ENCODE assay signal across 4 fruit fly cellular contexts in genomic region chrX:10786443-10787097, dm6.
A peak's percentile ranks its signal among the peaks of the same experiment; 100 is the strongest.
TF ChIP-seq lines count a peak whose summit lies in the region.

Gene Ant2, minus strand, starts transcription at chrX:10786907.
Gene sesB, minus strand, starts transcription at chrX:10786958.

- TF ChIP-seq CTCF in whole organism, embryonic (GFP tag; optimal IDR thresholded peaks at IDR 0.05; lab: Kevin White, UChicago), result no peak

TF ChIP-seq in whole organism, adult, 20 proteins besides CTCF, POLR2A, EP300 and RAD21:
- TF ChIP-seq CG11617 (GFP tag; optimal IDR thresholded peaks at IDR 0.05; lab: Kevin White, UChicago), result peak; percentile 9
- TF ChIP-seq CG7101 (tag; optimal IDR thresholded peaks at IDR 0.05; lab: Kevin White, UChicago), result no peak
- TF ChIP-seq CG33017 (tag; optimal IDR thresholded peaks at IDR 0.05; lab: Kevin White, UChicago), result peak; percentile 33
- no peak for TF ChIP-seq kay (GFP tag; lab: Kevin White, UChicago; ENCODE audit: borderline replicate concordance)
- no peak for TF ChIP-seq cic (GFP tag; optimal IDR thresholded peaks at IDR 0.05; lab: Kevin White, UChicago)
- TF ChIP-seq Clk (GFP tag; optimal IDR thresholded peaks at IDR 0.05; lab: Kevin White, UChicago), result no peak
- no peak for TF ChIP-seq Hr96 (GFP tag; optimal IDR thresholded peaks at IDR 0.05; lab: Kevin White, UChicago)
- no peak for TF ChIP-seq CG12768 (GFP tag; optimal IDR thresholded peaks at IDR 0.05; lab: Kevin White, UChicago)
- peak; percentile 15 for TF ChIP-seq pad (GFP tag; optimal IDR thresholded peaks at IDR 0.05; lab: Kevin White, UChicago)
- TF ChIP-seq tj (GFP tag; optimal IDR thresholded peaks at IDR 0.05; lab: Kevin White, UChicago), result no peak
- no peak for TF ChIP-seq CG7045 (GFP tag; optimal IDR thresholded peaks at IDR 0.05; lab: Kevin White, UChicago)
- TF ChIP-seq Crg-1 (GFP tag; optimal IDR thresholded peaks at IDR 0.05; lab: Kevin White, UChicago), result peak; percentile 23
- no peak for TF ChIP-seq toe (GFP tag; optimal IDR thresholded peaks at IDR 0.05; lab: Kevin White, UChicago)
- TF ChIP-seq bab1 (GFP tag; optimal IDR thresholded peaks at IDR 0.05; lab: Kevin White, UChicago), result peak; percentile 32
- no peak for TF ChIP-seq CG5204 (GFP tag; optimal IDR thresholded peaks at IDR 0.05; lab: Kevin White, UChicago)
- peak; percentile 61 for TF ChIP-seq Mnt (GFP tag; optimal IDR thresholded peaks at IDR 0.05; lab: Kevin White, UChicago)
- TF ChIP-seq CG14711 (tag; optimal IDR thresholded peaks at IDR 0.05; lab: Kevin White, UChicago), result no peak
- no peak for TF ChIP-seq ovo (GFP tag; optimal IDR thresholded peaks at IDR 0.05; lab: Kevin White, UChicago)
- TF ChIP-seq CG1620 (GFP tag; optimal IDR thresholded peaks at IDR 0.05; lab: Kevin White, UChicago), result peak; percentile 34
- no peak for TF ChIP-seq cnc (optimal IDR thresholded peaks at IDR 0.05; lab: Kevin White, UChicago)
TF ChIP-seq in whole organism, adult: peak in this region for 7.

TF ChIP-seq in whole organism, embryonic, 481 proteins besides CTCF, POLR2A, EP300 and RAD21 (continues in another document):
- TF ChIP-seq Camta (GFP tag; optimal IDR thresholded peaks at IDR 0.05; lab: Kevin White, UChicago) (no peak), klu (GFP tag; IDR thresholded peaks at IDR 0.05; lab: Robert Waterston, UW) (no peak), cas (GFP tag; IDR thresholded peaks at IDR 0.05; lab: Robert Waterston, UW) (no peak), CG10462 (GFP tag; optimal IDR thresholded peaks at IDR 0.05; lab: Kevin White, UChicago) (no peak), CG3847 (GFP tag; IDR thresholded peaks at IDR 0.05; lab: Robert Waterston, UW) (no peak), dpn (GFP tag; optimal IDR thresholded peaks at IDR 0.05; lab: Kevin White, UChicago) (no peak), CG31224 (GFP tag; IDR thresholded peaks at IDR 0.05; lab: Robert Waterston, UW) (no peak), gfzf (GFP tag; optimal IDR thresholded peaks at IDR 0.05; lab: Kevin White, UChicago) (peak; percentile 67), CG8089 (GFP tag; optimal IDR thresholded peaks at IDR 0.05; lab: Kevin White, UChicago) (no peak), sim (GFP tag; IDR thresholded peaks at IDR 0.05; lab: Robert Waterston, UW) (no peak), CG7786 (GFP tag; optimal IDR thresholded peaks at IDR 0.05; lab: Kevin White, UChicago) (no peak), ftz-f1 (GFP tag; optimal IDR thresholded peaks at IDR 0.05; lab: Kevin White, UChicago) (no peak), CG1233 (GFP tag; optimal IDR thresholded peaks at IDR 0.05; lab: Kevin White, UChicago) (no peak), ind (GFP tag; optimal IDR thresholded peaks at IDR 0.05; lab: Kevin White, UChicago) (no peak), CG5245 (GFP tag; optimal IDR thresholded peaks at IDR 0.05; lab: Kevin White, UChicago) (no peak), Rfx (GFP tag; IDR thresholded peaks at IDR 0.05; lab: Robert Waterston, UW) (no peak; the same call in 1 of the 2 replicates), Mad (GFP tag; optimal IDR thresholded peaks at IDR 0.05; lab: Kevin White, UChicago) (no peak), Jarid2 (GFP tag; optimal IDR thresholded peaks at IDR 0.05; lab: Kevin White, UChicago) (no peak), MESR4 (GFP tag; optimal IDR thresholded peaks at IDR 0.05; lab: Kevin White, UChicago) (peak; percentile 75), CG6791 (GFP tag; IDR thresholded peaks at IDR 0.05; lab: Robert Waterston, UW; ENCODE audit: partially characterized antibody) (peak; percentile 77), CG6765 (GFP tag; optimal IDR thresholded peaks at IDR 0.05; lab: Kevin White, UChicago) (no peak), NC2α (GFP tag; optimal IDR thresholded peaks at IDR 0.05; lab: Kevin White, UChicago) (no peak), CG32532 (GFP tag; IDR thresholded peaks at IDR 0.05; lab: Robert Waterston, UW) (no peak), dati (GFP tag; IDR thresholded peaks at IDR 0.05; lab: Robert Waterston, UW) (no peak), fd96Cb (tag; optimal IDR thresholded peaks at IDR 0.05; lab: Kevin White, UChicago) (no peak), salm (tag; optimal IDR thresholded peaks at IDR 0.05; lab: Kevin White, UChicago) (no peak)

TF ChIP-seq in whole organism, prepupa, 60 proteins besides CTCF, POLR2A, EP300 and RAD21:
- no peak for TF ChIP-seq acj6 (GFP tag; optimal IDR thresholded peaks at IDR 0.05; lab: Kevin White, UChicago)
- TF ChIP-seq lz (GFP tag; optimal IDR thresholded peaks at IDR 0.05; lab: Kevin White, UChicago), result no peak
- TF ChIP-seq dsx (GFP tag; optimal IDR thresholded peaks at IDR 0.05; lab: Kevin White, UChicago; ENCODE audit: poor library complexity, severe bottlenecking), result no peak
- TF ChIP-seq Eip78C (GFP tag; lab: Kevin White, UChicago), result peak; percentile 46
- TF ChIP-seq spab (GFP tag; optimal IDR thresholded peaks at IDR 0.05; lab: Kevin White, UChicago), result no peak
- TF ChIP-seq vri (GFP tag; optimal IDR thresholded peaks at IDR 0.05; lab: Kevin White, UChicago), result peak; percentile 71
- no peak for TF ChIP-seq Met (GFP tag; optimal IDR thresholded peaks at IDR 0.05; lab: Kevin White, UChicago)

TF ChIP-seq in whole organism, wandering third instar larva, 38 proteins besides CTCF, POLR2A, EP300 and RAD21:
- no peak for TF ChIP-seq Jra (GFP tag; optimal IDR thresholded peaks at IDR 0.05; lab: Kevin White, UChicago)
- no peak for TF ChIP-seq ey (GFP tag; optimal IDR thresholded peaks at IDR 0.05; lab: Kevin White, UChicago)
- TF ChIP-seq Rel (GFP tag; optimal IDR thresholded peaks at IDR 0.05; lab: Kevin White, UChicago), result no peak
- peak; percentile 6 for TF ChIP-seq Rel (tag; optimal IDR thresholded peaks at IDR 0.05; lab: Kevin White, UChicago)
- TF ChIP-seq Dif (GFP tag; optimal IDR thresholded peaks at IDR 0.05; lab: Kevin White, UChicago; ENCODE audit: partially characterized antibody), result peak; percentile 62
- no peak for TF ChIP-seq tai (GFP tag; optimal IDR thresholded peaks at IDR 0.05; lab: Kevin White, UChicago)
- no peak for TF ChIP-seq pan (optimal IDR thresholded peaks at IDR 0.05; lab: Kevin White, UChicago)
TF ChIP-seq in whole organism, wandering third instar larva: peak in this region for 2.
